Fruit fly (Drosophila melanogaster) whole organism, larva: Measurements from ENCODE around the gene CG34138.
A peak's percentile ranks its signal among the peaks of the same experiment; 100 is the strongest.

Experiments
- noc ChIP-seq: fragments of 200-800 bp; sonication (Bioruptor generic); optimal IDR thresholded peaks from 3 replicates; lab custom pipeline; 2019; ENCODE audit warnings: missing biosample characterization, mild to moderate bottlenecking, missing genetic modification characterization, moderate library complexity

Gene CG34138

DNA sequence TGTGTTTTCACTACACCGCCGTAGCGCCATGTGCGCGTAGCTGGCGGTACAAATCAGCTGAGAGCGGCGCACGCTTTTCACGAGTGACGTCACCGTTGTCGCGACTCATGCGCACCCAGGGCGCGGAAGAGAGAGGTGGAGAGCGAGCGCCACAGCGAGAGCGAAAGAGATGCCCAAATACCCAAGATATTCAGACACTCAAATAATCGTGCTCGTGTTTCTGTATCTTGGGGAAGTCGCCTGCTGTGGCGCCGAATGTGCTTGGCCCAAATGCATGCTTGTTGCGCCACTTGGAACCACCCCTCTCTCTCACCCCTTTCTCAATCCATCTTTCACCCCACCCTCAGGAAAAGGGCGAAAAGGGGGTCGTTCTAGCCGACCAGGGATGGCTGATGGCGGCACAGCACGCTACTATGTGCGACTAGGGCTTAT is 2.0 kb upstream of the CG34138 start, which contains the start of gene CG6231:
Gene CG6231, minus strand, starts transcription at position 34 of the 432 bp plus-strand sequence.
- no peak for TF ChIP-seq noc

DNA sequence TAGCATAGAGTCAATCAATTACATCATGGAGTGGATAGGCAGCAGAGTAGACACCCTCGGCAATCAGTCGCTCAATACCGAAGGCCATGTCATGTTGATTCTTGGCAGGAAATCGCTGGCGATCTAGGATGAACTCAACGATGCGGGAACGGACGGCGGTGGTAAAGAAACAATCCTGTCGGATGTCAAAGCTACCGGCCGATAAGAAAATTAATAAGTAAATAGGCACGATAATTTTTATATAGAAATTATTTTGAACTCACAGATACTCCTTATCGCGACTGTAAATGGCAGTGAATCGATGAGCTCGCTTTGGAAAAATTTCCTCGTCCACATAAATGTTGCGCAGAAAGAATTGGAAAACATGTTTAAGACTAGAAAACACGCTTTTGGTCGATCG is 3.3 kb downstream of the CG34138 start:
- no peak for TF ChIP-seq noc

DNA sequence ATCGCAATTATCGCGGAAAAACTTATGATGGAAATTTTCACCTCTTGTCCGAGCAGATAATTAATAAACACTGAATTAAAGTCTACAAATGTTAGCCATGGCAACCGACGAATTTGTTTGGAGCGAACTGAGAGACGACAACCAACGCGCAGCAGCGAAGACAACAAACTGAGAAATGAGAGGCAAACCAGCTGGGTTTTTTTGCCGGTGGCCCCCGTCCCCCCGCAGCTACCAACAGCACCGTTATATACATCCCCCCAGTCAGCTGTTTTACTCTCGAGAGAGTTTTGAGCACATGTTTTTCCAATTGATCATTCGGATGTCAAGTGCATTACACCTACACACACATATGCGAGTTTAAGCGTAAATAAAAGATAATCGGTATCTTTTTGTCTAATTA is 6.3 kb downstream of the CG34138 start:
- no peak for TF ChIP-seq noc

DNA sequence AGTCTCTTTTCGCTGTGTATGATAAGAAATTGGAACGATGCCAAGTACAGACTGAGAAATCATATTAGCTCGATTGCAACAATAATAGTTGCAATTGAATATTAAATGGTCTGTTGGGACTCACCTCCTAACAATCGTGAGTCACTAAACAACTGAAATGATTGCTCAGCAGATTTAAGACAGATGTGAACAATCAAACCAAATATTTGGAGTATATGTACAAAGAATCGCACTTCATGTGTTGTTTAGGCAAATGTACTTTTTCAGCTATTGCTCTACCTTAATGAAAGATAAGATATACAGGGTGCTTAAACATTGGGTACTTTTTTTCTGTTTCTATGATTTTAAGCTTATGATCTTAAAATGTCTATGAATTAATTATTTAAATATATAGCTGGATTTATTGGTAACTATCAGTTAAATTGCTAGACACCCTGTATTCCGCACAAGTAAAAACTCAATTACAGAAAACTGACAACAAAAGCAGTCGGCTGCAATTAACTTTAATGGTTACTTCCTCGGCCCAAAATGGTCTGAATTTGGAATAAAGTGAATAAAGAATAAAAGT is 6.8 kb downstream of the CG34138 start:
- peak; percentile 90 for TF ChIP-seq noc

DNA sequence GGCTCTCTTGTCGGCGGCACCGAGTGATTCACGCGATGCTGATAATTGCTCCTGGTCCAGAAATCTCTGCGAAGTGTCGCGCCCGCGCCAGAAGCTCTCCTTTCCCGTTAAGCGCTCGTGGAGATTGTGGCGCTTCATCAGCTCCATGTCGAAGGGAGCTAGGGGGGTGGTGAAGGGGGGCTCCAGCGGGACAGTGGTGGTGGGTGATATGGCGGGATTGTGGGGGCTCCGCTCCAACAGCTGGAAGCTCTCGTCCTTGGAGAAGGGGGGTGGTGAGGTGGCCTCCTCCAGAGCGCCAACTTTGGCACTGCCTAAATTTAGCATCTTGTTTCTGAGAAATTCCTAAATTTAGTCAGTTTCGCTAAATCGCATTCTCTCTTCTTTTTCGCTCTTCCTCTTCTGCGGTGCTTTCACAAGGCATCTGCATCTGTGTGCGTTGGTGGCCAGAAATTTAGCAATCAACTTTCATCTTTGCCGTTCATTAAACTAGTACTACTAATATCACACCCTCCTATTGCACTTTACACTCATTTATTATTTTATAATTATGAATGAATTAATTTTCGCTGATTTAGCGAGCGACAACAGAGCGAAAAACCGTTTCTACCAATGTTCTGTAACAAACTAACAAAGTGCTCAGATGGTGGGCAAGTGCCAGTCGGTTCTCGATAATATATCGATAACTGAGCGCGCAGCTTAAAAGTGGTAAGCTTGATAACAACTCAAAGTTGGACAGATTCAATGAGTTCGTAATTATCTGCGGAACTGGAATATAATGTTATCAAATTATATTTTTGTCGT is 7.5 kb downstream of the CG34138 start, which contains the start of gene subdued:
Gene subdued, minus strand, starts transcription at position 631 of the 801 bp plus-strand sequence.
- TF ChIP-seq noc, result no peak

DNA sequence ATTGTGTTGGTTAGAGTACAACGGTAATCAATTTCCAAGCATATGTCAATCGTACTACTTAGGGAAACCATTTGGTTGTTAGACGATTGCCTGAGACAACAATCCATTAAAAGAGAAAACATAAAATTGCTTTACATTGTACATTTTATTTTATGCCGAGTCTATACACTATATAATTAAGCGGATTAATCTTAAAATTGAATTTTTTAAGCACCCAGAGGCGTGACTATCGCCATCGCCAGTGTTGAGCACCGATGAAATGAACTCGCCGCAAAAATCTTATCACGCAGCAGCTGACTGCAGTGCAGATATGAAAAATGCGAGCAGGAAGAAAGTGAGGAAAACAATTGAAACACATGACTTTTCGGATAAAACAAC is 8.1 kb downstream of the CG34138 start:
- TF ChIP-seq noc, result no peak

dm6 chr3R:19644094-19644900 is 9.5 kb downstream of the CG34138 start, which contains the start of gene Vha13:
TSS of gene Vha13 (minus strand) at chr3R:19644386.
- peak; percentile 70 for TF ChIP-seq noc

DNA sequence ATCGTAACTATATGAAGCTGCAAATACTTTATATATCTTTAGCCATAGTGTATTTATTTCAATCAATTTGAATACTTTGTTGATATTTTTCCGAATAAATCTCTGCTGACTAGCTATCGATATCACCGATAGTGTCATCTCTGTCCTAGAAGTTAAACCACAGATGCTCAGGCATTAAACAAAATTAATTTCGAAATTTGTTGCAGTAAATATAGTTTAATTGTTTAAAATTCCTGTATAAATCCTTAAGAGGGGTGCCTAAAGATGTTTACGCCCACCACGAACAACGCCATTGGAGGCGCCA is 10.1 kb downstream of the CG34138 start, which contains the start of gene Nup58:
Gene Nup58, plus strand, starts transcription at position 126 of the 304 bp plus-strand sequence.
- TF ChIP-seq noc, result no peak

DNA sequence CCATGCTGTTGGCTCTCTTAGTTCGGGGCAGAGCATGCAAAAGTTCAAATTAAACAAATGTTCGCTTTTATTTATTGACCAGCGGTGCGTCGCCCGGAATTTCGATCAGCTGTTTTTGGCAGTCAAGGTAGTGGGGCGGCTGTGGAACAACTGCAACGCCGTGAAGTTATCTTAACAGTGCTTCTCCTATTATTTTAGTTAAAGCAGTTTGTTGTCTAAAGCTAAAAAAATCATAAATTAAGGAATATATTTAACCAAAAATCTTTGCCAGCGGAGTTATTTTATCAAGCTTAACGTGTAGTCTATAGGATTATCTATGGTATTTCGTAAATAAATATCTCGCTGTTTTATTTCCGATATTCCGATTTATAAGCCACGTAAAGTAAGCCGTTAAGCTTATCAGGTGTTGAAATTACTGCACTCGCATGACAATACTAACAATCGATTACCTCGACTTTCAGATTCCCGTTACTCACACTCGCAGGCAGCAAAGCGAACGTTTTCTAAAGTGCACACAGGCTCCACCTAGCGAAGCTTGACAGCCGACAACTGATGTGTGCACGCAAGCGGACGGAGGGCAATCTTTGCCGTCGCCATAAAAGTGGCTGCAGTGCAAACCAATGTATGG is 13.7 kb downstream of the CG34138 start, which contains the start of the genes CG6195 and CG31220:
Gene CG6195, minus strand, starts transcription at position 122 of the 628 bp plus-strand sequence.
Gene CG31220, plus strand, starts transcription at position 199 of the 628 bp plus-strand sequence.
- no peak for TF ChIP-seq noc

DNA sequence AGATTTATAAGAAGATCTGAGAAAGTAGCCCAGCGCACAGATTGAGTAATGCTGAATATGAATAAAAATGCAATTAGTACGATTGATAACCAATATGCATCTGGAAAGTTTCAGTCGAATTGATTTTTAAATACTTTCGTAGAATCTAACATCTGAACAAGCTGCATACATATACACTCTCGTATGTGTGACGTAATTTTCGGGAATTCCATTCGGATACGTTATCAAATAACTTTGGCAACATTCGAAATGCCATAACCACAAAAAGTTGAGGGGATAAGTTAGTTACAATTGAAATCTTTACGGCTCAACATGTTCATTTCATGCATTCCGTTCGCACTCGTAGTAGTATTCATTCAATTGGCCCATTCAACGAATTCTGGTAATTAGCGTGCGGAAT is 16.0 kb downstream of the CG34138 start, which contains the start of gene CG31219:
Gene CG31219, plus strand, starts transcription at position 301 of the 400 bp plus-strand sequence.
- no peak for TF ChIP-seq noc

- no peak for TF ChIP-seq noc
Observed at dm6 chr3R:19656455-19656854, 21.7 kb downstream of the CG34138 start.

- TF ChIP-seq noc, result no peak
Observed at dm6 chr3R:19657235-19657634, 22.5 kb downstream of the CG34138 start.

DNA sequence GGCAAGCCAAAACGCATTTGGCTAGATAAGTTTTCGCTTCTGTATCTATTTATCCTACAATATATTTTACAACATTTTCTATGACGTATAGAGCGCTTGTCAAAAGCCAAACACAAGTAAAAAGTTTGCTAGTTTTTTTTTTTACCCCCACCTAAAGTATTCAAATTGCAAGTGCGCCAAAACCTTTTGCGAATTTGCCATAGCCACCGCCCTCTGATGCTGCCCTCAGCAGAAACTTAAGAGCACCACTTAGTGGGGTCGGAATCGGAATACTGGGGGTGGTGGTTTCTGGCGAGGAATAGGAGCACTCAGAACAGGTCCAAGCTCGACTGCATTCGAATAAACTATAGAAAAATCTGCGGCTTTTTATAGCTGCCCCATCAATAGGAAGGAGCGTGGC is 23.0 kb downstream of the CG34138 start, which contains the start of gene CG6184:
Gene CG6184, minus strand, starts transcription at position 101 of the 400 bp plus-strand sequence.
- no peak for TF ChIP-seq noc

DNA sequence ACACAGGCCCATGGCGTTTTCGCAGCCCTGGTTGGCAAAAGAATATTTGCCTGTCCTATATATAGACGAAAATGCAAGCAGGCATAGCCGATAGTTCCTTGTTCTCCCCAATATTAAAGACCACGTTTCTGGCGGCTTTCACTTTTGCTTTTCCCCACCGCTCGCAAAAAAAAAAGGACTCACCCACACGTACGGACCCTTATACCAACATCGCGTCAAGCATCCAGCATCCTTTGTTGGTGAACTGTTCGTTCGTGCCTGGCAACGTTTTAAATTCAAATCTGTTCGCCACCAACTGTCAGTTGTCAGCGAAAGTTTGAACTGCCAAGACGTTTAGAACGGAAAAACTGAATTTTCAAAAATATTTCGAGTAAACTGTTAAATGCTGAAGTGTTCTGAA is 24.7 kb downstream of the CG34138 start, which contains the start of gene ort:
Gene ort, plus strand, starts transcription at position 301 of the 400 bp plus-strand sequence.
- no peak for TF ChIP-seq noc

dm6 chr3R:19664713-19665112 is 30.0 kb downstream of the CG34138 start, which contains the start of gene CG7432:
TSS of gene CG7432 (plus strand) at chr3R:19665007.
- no peak for TF ChIP-seq noc
